Fruit fly (Drosophila melanogaster): ENCODE measurements around the gene CG6154.

The CG6154 gene

DNA sequence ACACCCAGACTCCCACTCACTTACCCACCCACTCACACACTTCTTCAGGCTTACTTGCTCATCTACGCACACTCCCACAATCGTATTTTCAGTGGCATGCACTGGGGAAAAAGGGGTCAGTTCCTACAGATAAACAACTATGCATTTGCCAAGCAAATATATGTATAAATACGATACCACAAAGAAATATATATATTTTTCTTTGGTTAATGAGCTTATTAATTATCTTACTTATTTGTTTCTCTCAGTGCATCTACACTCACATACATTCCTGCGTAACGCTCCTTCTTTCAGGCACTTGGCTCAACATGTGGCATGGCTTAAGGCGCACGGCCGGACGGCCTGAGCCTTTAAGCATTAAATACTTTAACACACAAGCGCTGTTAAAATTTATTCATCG lies 17.9 kb downstream of the CG6154 start (continued):
- peak; percentile 68 for TF ChIP-seq CG11504 (tag; optimal IDR thresholded peaks at IDR 0.05)
- no peak; the same call in 3 of the 4 replicates for TF ChIP-seq Gug (GFP tag; IDR thresholded peaks at IDR 0.05)
- TF ChIP-seq usp (GFP tag; optimal IDR thresholded peaks at IDR 0.05): no peak
- TF ChIP-seq az2 (GFP tag; optimal IDR thresholded peaks at IDR 0.05): peak; percentile 6
- TF ChIP-seq CG12236 (GFP tag; optimal IDR thresholded peaks at IDR 0.05): no peak
- no peak for TF ChIP-seq CkIIα-i1 (GFP tag; IDR thresholded peaks at IDR 0.05)
- peak; percentile 16; the same call in 1 of the 3 replicates for TF ChIP-seq ase (GFP tag; IDR thresholded peaks at IDR 0.05)
- no peak for TF ChIP-seq Ravus (GFP tag; IDR thresholded peaks at IDR 0.05)
- no peak for TF ChIP-seq CG12299 (tag; optimal IDR thresholded peaks at IDR 0.05)
- TF ChIP-seq D19B (GFP tag; optimal IDR thresholded peaks at IDR 0.05): peak; percentile 1
- TF ChIP-seq sima (GFP tag; optimal IDR thresholded peaks at IDR 0.05): no peak
- no peak for TF ChIP-seq CG16779 (GFP tag; IDR thresholded peaks at IDR 0.05)
- TF ChIP-seq bowl (GFP tag; IDR thresholded peaks at IDR 0.05): no peak
- peak; percentile 65 for TF ChIP-seq E2f1 (GFP tag; IDR thresholded peaks at IDR 0.05)
- TF ChIP-seq Chrac-16 (GFP tag; optimal IDR thresholded peaks at IDR 0.05): peak; percentile 20
- no peak for TF ChIP-seq tll (GFP tag; optimal IDR thresholded peaks at IDR 0.05)
- no peak for TF ChIP-seq gro (GFP tag; optimal IDR thresholded peaks at IDR 0.05)
- no peak for TF ChIP-seq eyg (GFP tag; optimal IDR thresholded peaks at IDR 0.05)
- TF ChIP-seq kni (GFP tag; optimal IDR thresholded peaks at IDR 0.05): no peak
- TF ChIP-seq lmd (GFP tag; IDR thresholded peaks at IDR 0.05): peak; percentile 60; the same call in 1 of the 2 replicates
- TF ChIP-seq Camta (GFP tag; optimal IDR thresholded peaks at IDR 0.05): no peak
- no peak for TF ChIP-seq CG7745 (tag; optimal IDR thresholded peaks at IDR 0.05)
- no peak for TF ChIP-seq bsh (GFP tag; optimal IDR thresholded peaks at IDR 0.05)
- TF ChIP-seq Hand (GFP tag; optimal IDR thresholded peaks at IDR 0.05): peak; percentile 76
- peak; percentile 25 for TF ChIP-seq CG13624 (GFP tag; optimal IDR thresholded peaks at IDR 0.05)
- no peak for TF ChIP-seq cas (GFP tag; IDR thresholded peaks at IDR 0.05)
- peak; percentile 29 for TF ChIP-seq Oli (tag; optimal IDR thresholded peaks at IDR 0.05)
- no peak; the same call in 1 of the 2 replicates for TF ChIP-seq CG3847 (GFP tag; IDR thresholded peaks at IDR 0.05)
- no peak for TF ChIP-seq CG6791 (GFP tag; IDR thresholded peaks at IDR 0.05; ENCODE audit: partially characterized antibody)
- peak; percentile 28 for TF ChIP-seq CG17568 (GFP tag; optimal IDR thresholded peaks at IDR 0.05)
- TF ChIP-seq crol (GFP tag; IDR thresholded peaks at IDR 0.05): no peak
- no peak for TF ChIP-seq CG4854 (GFP tag; optimal IDR thresholded peaks at IDR 0.05)
- no peak for TF ChIP-seq CG32767 (GFP tag; IDR thresholded peaks at IDR 0.05)
- TF ChIP-seq CG12942 (GFP tag; optimal IDR thresholded peaks at IDR 0.05): no peak
- TF ChIP-seq luna (GFP tag; optimal IDR thresholded peaks at IDR 0.05): no peak
- no peak for TF ChIP-seq CG6254 (GFP tag; optimal IDR thresholded peaks at IDR 0.05)
- peak; percentile 59; the same call in 1 of the 2 replicates for TF ChIP-seq CG17328 (GFP tag; IDR thresholded peaks at IDR 0.05)
- no peak for TF ChIP-seq CG33213 (GFP tag; optimal IDR thresholded peaks at IDR 0.05)
- no peak for TF ChIP-seq CG3163 (GFP tag; optimal IDR thresholded peaks at IDR 0.05)
- no peak for TF ChIP-seq CG8765 (GFP tag; IDR thresholded peaks at IDR 0.05)
- TF ChIP-seq CG10267 (tag; optimal IDR thresholded peaks at IDR 0.05): no peak
- peak; percentile 38; the same call in 1 of the 3 replicates for TF ChIP-seq CG11695 (GFP tag; IDR thresholded peaks at IDR 0.05)
- TF ChIP-seq chm (GFP tag; IDR thresholded peaks at IDR 0.05): no peak
- TF ChIP-seq CG14965 (GFP tag; optimal IDR thresholded peaks at IDR 0.05; ENCODE audit: borderline replicate concordance): no peak
- no peak for TF ChIP-seq pnt (GFP tag; optimal IDR thresholded peaks at IDR 0.05)
- no peak for TF ChIP-seq Atf-2 (GFP tag; optimal IDR thresholded peaks at IDR 0.05)
- TF ChIP-seq fd102C (GFP tag; optimal IDR thresholded peaks at IDR 0.05): no peak
- TF ChIP-seq rib (GFP tag; IDR thresholded peaks at IDR 0.05): no peak
- no peak for TF ChIP-seq CG8359 (GFP tag; optimal IDR thresholded peaks at IDR 0.05; ENCODE audit: borderline replicate concordance)
- TF ChIP-seq Bteb2 (GFP tag; optimal IDR thresholded peaks at IDR 0.05): no peak
- TF ChIP-seq CG11093 (GFP tag; IDR thresholded peaks at IDR 0.05): 0 out of 3 replicates have a peak, but pooled peaks have one; percentile 27
- no peak for TF ChIP-seq jumu (GFP tag; optimal IDR thresholded peaks at IDR 0.05)

Data from whole organism, embryonic.